Worm (Caenorhabditis elegans): ENCODE data around the gene itm-2.

The itm-2 gene

ce11 chrX:5460930-5461329 is 16.0 kb downstream of the itm-2 start, which contains the start of gene ddr-1:
Gene ddr-1 (plus strand): TSS chrX:5461230.
- TF ChIP-seq nhr-76 (tag; optimal IDR thresholded peaks at IDR 0.05), result no peak
- no peak for TF ChIP-seq egl-5 (tag; optimal IDR thresholded peaks at IDR 0.05)
- TF ChIP-seq ceh-82 (tag; optimal IDR thresholded peaks at IDR 0.05), result no peak
- no peak for TF ChIP-seq nhr-28 (tag; optimal IDR thresholded peaks at IDR 0.05)
- TF ChIP-seq lin-15B (tag; optimal IDR thresholded peaks at IDR 0.05), result no peak
- TF ChIP-seq ama-1 (optimal IDR thresholded peaks at IDR 0.05), result no peak
- TF ChIP-seq pqm-1 (tag; optimal IDR thresholded peaks at IDR 0.05), result no peak
- TF ChIP-seq sea-2 (GFP tag; optimal IDR thresholded peaks at IDR 0.05), result no peak
- no peak for TF ChIP-seq lsy-12 (tag; optimal IDR thresholded peaks at IDR 0.05)
- no peak for TF ChIP-seq ZK546.5 (tag; optimal IDR thresholded peaks at IDR 0.05)
- no peak for TF ChIP-seq nhr-237 (tag; optimal IDR thresholded peaks at IDR 0.05)
- TF ChIP-seq fkh-10 (GFP tag; optimal IDR thresholded peaks at IDR 0.05), result no peak
- no peak for TF ChIP-seq nhr-25 (tag; optimal IDR thresholded peaks at IDR 0.05)
- no peak for TF ChIP-seq ztf-4 (tag; optimal IDR thresholded peaks at IDR 0.05)
- no peak for TF ChIP-seq unc-39 (tag; optimal IDR thresholded peaks at IDR 0.05)

ce11 chrX:5465631-5466030 is 20.7 kb downstream of the itm-2 start:
- peak; percentile 37 for TF ChIP-seq pqm-1 (tag; optimal IDR thresholded peaks at IDR 0.05)
- TF ChIP-seq ceh-16 (tag; optimal IDR thresholded peaks at IDR 0.05), result no peak
- peak; percentile 82 for TF ChIP-seq elt-2 (tag; optimal IDR thresholded peaks at IDR 0.05)
- TF ChIP-seq lin-15B (tag; optimal IDR thresholded peaks at IDR 0.05), result no peak

- TF ChIP-seq lsy-12 (tag; optimal IDR thresholded peaks at IDR 0.05) (no peak), nhr-12 (tag; optimal IDR thresholded peaks at IDR 0.05) (no peak), aly-2 (tag; optimal IDR thresholded peaks at IDR 0.05) (no peak), nhr-67 (tag; optimal IDR thresholded peaks at IDR 0.05) (no peak), egl-27 (tag; optimal IDR thresholded peaks at IDR 0.05) (no peak)
Observed at ce11 chrX:5466149-5466548, 21.2 kb downstream of the itm-2 start.

ce11 chrX:5467308-5467707 is 22.3 kb downstream of the itm-2 start:
- TF ChIP-seq fkh-10 (GFP tag; optimal IDR thresholded peaks at IDR 0.05), result no peak
- TF ChIP-seq egl-5 (tag; optimal IDR thresholded peaks at IDR 0.05), result no peak
- no peak for TF ChIP-seq nhr-76 (tag; optimal IDR thresholded peaks at IDR 0.05)
- no peak for TF ChIP-seq ceh-82 (tag; optimal IDR thresholded peaks at IDR 0.05)
- peak; percentile 38 for TF ChIP-seq nfya-1 (tag; optimal IDR thresholded peaks at IDR 0.05; ENCODE audit: insufficient read depth)
- no peak for TF ChIP-seq nhr-11 (tag; optimal IDR thresholded peaks at IDR 0.05)
- TF ChIP-seq ZK546.5 (tag; optimal IDR thresholded peaks at IDR 0.05), result no peak
- no peak for TF ChIP-seq ztf-11 (tag; optimal IDR thresholded peaks at IDR 0.05)
- TF ChIP-seq mdl-1 (tag; optimal IDR thresholded peaks at IDR 0.05), result no peak
- TF ChIP-seq elt-3 (tag; optimal IDR thresholded peaks at IDR 0.05), result peak; percentile 26 to 92 (median 91)
- TF ChIP-seq fkh-2 (tag; optimal IDR thresholded peaks at IDR 0.05), result no peak
- TF ChIP-seq ama-1 (optimal IDR thresholded peaks at IDR 0.05), result no peak
- peak; percentile 64 for TF ChIP-seq nhr-43 (tag; optimal IDR thresholded peaks at IDR 0.05; ENCODE audit: poor library complexity, severe bottlenecking)
- TF ChIP-seq nhr-12 (tag; optimal IDR thresholded peaks at IDR 0.05), result no peak
- peak; percentile 57 for TF ChIP-seq jun-1 (tag; optimal IDR thresholded peaks at IDR 0.05)
- peak; percentile 96 for TF ChIP-seq elt-2 (tag; optimal IDR thresholded peaks at IDR 0.05)
- TF ChIP-seq R02D3.7 (tag; optimal IDR thresholded peaks at IDR 0.05), result peak; percentile 9
- no peak for TF ChIP-seq skn-1 (tag; optimal IDR thresholded peaks at IDR 0.05)
- TF ChIP-seq pqm-1 (tag; optimal IDR thresholded peaks at IDR 0.05), result peak; percentile 71

ce11 chrX:5467820-5468270 is 22.9 kb downstream of the itm-2 start, which contains the start of gene dpyd-1:
Gene dpyd-1 (plus strand): TSS chrX:5467870.
- TF ChIP-seq fos-1 (tag; optimal IDR thresholded peaks at IDR 0.05) (no peak), mml-1 (tag; optimal IDR thresholded peaks at IDR 0.05) (peak; percentile 44), elt-2 (tag; optimal IDR thresholded peaks at IDR 0.05) (peak; percentile 85), pqm-1 (tag; optimal IDR thresholded peaks at IDR 0.05) (peak; percentile 78), nhr-25 (tag; optimal IDR thresholded peaks at IDR 0.05) (peak; percentile 36), lin-39 (tag; optimal IDR thresholded peaks at IDR 0.05) (no peak), ceh-28 (tag; optimal IDR thresholded peaks at IDR 0.05) (no peak), elt-3 (tag; optimal IDR thresholded peaks at IDR 0.05) (no peak), egl-27 (tag; optimal IDR thresholded peaks at IDR 0.05) (no peak), mdl-1 (tag; optimal IDR thresholded peaks at IDR 0.05) (peak; percentile 57), ceh-82 (tag; optimal IDR thresholded peaks at IDR 0.05) (no peak), pha-4 (tag; optimal IDR thresholded peaks at IDR 0.05) (peak; percentile 46), sea-2 (GFP tag; optimal IDR thresholded peaks at IDR 0.05) (no peak), elt-1 (tag; optimal IDR thresholded peaks at IDR 0.05) (no peak), nhr-11 (tag; optimal IDR thresholded peaks at IDR 0.05) (no peak), ceh-16 (tag; optimal IDR thresholded peaks at IDR 0.05) (no peak), fkh-10 (GFP tag; optimal IDR thresholded peaks at IDR 0.05) (no peak), lsy-12 (tag; optimal IDR thresholded peaks at IDR 0.05) (no peak)
